Worm (Caenorhabditis elegans) whole organism, young adult: ENCODE measurements around the gene F38A1.8.
A peak's percentile ranks its signal among the peaks of the same experiment; 100 is the strongest.

ENCODE experiments used
- C06A6.2 ChIP-seq: fragments of 200-800 bp; sonication (Bioruptor generic); conservative IDR thresholded peaks from 2 replicates; pipeline ENCODE4 v1.3.6; 2022; ENCODE audit warnings: missing genetic modification characterization, missing compliant biosample characterization
- D2030.7 ChIP-seq: fragments of 200-800 bp; sonication (Bioruptor generic); IDR thresholded peaks from 2 replicates; pipeline ENCODE4 v1.3.6; 2022; ENCODE audit warnings: missing genetic modification reagents, missing genetic modification characterization, missing compliant biosample characterization
- F22D6.2 ChIP-seq: sonication (generic microtip); optimal IDR thresholded peaks from 2 replicates; lab custom pipeline; 2016; ENCODE audit warnings: mild to moderate bottlenecking, missing genetic modification characterization, missing compliant biosample characterization
- F23B12.7 ChIP-seq: sonication (generic microtip); optimal IDR thresholded peaks from 2 replicates; lab custom pipeline; 2017; ENCODE audit warnings: missing genetic modification characterization, mild to moderate bottlenecking, missing compliant biosample characterization, antibody characterized with exemption, moderate library complexity; ENCODE audit not compliant: insufficient read depth
- F37B4.10 ChIP-seq: fragments of 200-800 bp; sonication (Bioruptor generic); IDR thresholded peaks from 2 replicates; pipeline ENCODE4 v1.3.6; 2022; ENCODE audit warnings: missing genetic modification characterization, missing compliant biosample characterization
- F49E8.2 ChIP-seq: sonication (generic microtip); optimal IDR thresholded peaks from 3 replicates; lab custom pipeline; 2017; ENCODE audit warnings: missing genetic modification characterization, mild to moderate bottlenecking, missing compliant biosample characterization, antibody characterized with exemption, moderate library complexity; ENCODE audit not compliant: insufficient read depth
- F52B5.7 ChIP-seq: sonication (generic microtip); optimal IDR thresholded peaks from 2 replicates; lab custom pipeline; 2016; ENCODE audit warnings: mild to moderate bottlenecking, missing genetic modification characterization, missing compliant biosample characterization
- F57C9.4 ChIP-seq: sonication (generic microtip); optimal IDR thresholded peaks from 2 replicates; lab custom pipeline; 2017; ENCODE audit warnings: mild to moderate bottlenecking, missing genetic modification characterization, missing compliant biosample characterization
- T07F8.4 ChIP-seq: sonication (generic microtip); optimal IDR thresholded peaks from 2 replicates; lab custom pipeline; 2016; ENCODE audit warnings: mild to moderate bottlenecking, missing genetic modification characterization, moderate library complexity, missing compliant biosample characterization
- T26A5.8 ChIP-seq: sonication (generic microtip); optimal IDR thresholded peaks from 2 replicates; lab custom pipeline; 2016; ENCODE audit warnings: missing genetic modification characterization, missing compliant biosample characterization
- Y53F4B.3 ChIP-seq: fragments of 200-800 bp; sonication (Bioruptor generic); IDR thresholded peaks from 2 replicates; pipeline ENCODE4 v1.3.6; 2022; ENCODE audit warnings: missing genetic modification reagents, missing genetic modification characterization, missing compliant biosample characterization
- Y53G8AR.9 ChIP-seq: fragments of 200-800 bp; sonication (Bioruptor generic); conservative IDR thresholded peaks from 2 replicates; pipeline ENCODE4 v1.3.6; 2022; ENCODE audit warnings: missing genetic modification reagents, missing genetic modification characterization, missing compliant biosample characterization
- Y56A3A.18 ChIP-seq: fragments of 200-800 bp; sonication (Bioruptor generic); IDR thresholded peaks from 2 replicates; pipeline ENCODE4 v1.3.6; 2022; ENCODE audit warnings: missing genetic modification reagents, missing genetic modification characterization, missing compliant biosample characterization
- Y67H2A.10 ChIP-seq: fragments of 200-800 bp; sonication (Bioruptor generic); conservative IDR thresholded peaks from 2 replicates; pipeline ENCODE4 v1.3.6; 2022; ENCODE audit warnings: missing genetic modification reagents, missing genetic modification characterization, missing compliant biosample characterization
- aptf-3 ChIP-seq: fragments of 200-800 bp; sonication (Bioruptor generic); IDR thresholded peaks from 2 replicates; pipeline ENCODE4 v1.3.6; 2022; ENCODE audit warnings: missing genetic modification characterization, missing compliant biosample characterization
- athp-1 ChIP-seq: sonication (generic microtip); optimal IDR thresholded peaks from 2 replicates; lab custom pipeline; 2017; ENCODE audit warnings: mild to moderate bottlenecking, missing genetic modification characterization, missing compliant biosample characterization
- attf-3 ChIP-seq: fragments of 200-800 bp; sonication (Bioruptor generic); conservative IDR thresholded peaks from 2 replicates; pipeline ENCODE4 v1.3.6; 2022; ENCODE audit warnings: missing genetic modification reagents, missing genetic modification characterization, missing compliant biosample characterization
- attf-6 ChIP-seq: fragments of 200-800 bp; sonication (Bioruptor generic); IDR thresholded peaks from 2 replicates; pipeline ENCODE4 v1.3.6; 2022; ENCODE audit warnings: missing genetic modification reagents, missing genetic modification characterization, missing compliant biosample characterization
- bed-1 ChIP-seq: fragments of 200-800 bp; sonication (Bioruptor generic); IDR thresholded peaks from 2 replicates; pipeline ENCODE4 v1.3.6; 2022; ENCODE audit warnings: missing genetic modification reagents, missing genetic modification characterization, missing compliant biosample characterization
- cebp-2 ChIP-seq: fragments of 200-800 bp; sonication (Bioruptor generic); IDR thresholded peaks from 2 replicates; pipeline ENCODE4 v1.3.6; 2022; ENCODE audit warnings: missing genetic modification characterization, missing compliant biosample characterization
- chd-7 ChIP-seq: sonication (generic microtip); optimal IDR thresholded peaks from 2 replicates; lab custom pipeline; 2016; ENCODE audit warnings: mild to moderate bottlenecking, missing genetic modification characterization, moderate library complexity, missing compliant biosample characterization
- die-1 ChIP-seq: sonication (generic microtip); optimal IDR thresholded peaks from 2 replicates; lab custom pipeline; 2016; ENCODE audit warnings: missing genotype, mild to moderate bottlenecking, missing genetic modification characterization, missing compliant biosample characterization
- dox-1 ChIP-seq: fragments of 200-800 bp; sonication (Bioruptor generic); IDR thresholded peaks from 2 replicates; pipeline ENCODE4 v1.3.6; 2022; ENCODE audit warnings: missing genetic modification reagents, missing genetic modification characterization, missing compliant biosample characterization
- egl-18 ChIP-seq: fragments of 200-800 bp; sonication (Bioruptor generic); IDR thresholded peaks from 2 replicates; pipeline ENCODE4 v1.3.6; 2022; ENCODE audit warnings: missing genetic modification reagents, missing genetic modification characterization, missing compliant biosample characterization
- ekl-4 ChIP-seq: fragments of 200-800 bp; sonication (Bioruptor generic); IDR thresholded peaks from 2 replicates; pipeline ENCODE4 v1.3.6; 2022; ENCODE audit warnings: missing genetic modification reagents, missing genetic modification characterization, missing compliant biosample characterization
- hlh-26 ChIP-seq: fragments of 200-800 bp; sonication (Bioruptor generic); conservative IDR thresholded peaks from 2 replicates; pipeline ENCODE4 v1.3.6; 2022; ENCODE audit warnings: missing genetic modification reagents, missing genetic modification characterization, missing compliant biosample characterization
- lag-1 ChIP-seq: fragments of 200-800 bp; sonication (Bioruptor generic); IDR thresholded peaks from 2 replicates; pipeline ENCODE4 v1.3.6; 2022; ENCODE audit warnings: missing genetic modification reagents, missing genetic modification characterization, missing compliant biosample characterization
- lin-40 ChIP-seq: sonication (generic microtip); optimal IDR thresholded peaks from 2 replicates; lab custom pipeline; 2016; ENCODE audit warnings: missing genetic modification characterization, mild to moderate bottlenecking, missing compliant biosample characterization, missing genotype, missing genetic modification reagents
- lin-54 ChIP-seq: fragments of 200-800 bp; sonication (Bioruptor generic); optimal IDR thresholded peaks from 2 replicates; lab custom pipeline; 2018; ENCODE audit warnings: mild to moderate bottlenecking, missing genetic modification characterization, missing compliant biosample characterization
- lsy-27 ChIP-seq: sonication (generic microtip); optimal IDR thresholded peaks from 2 replicates; lab custom pipeline; 2017; ENCODE audit warnings: missing genetic modification characterization, mild to moderate bottlenecking, missing compliant biosample characterization, antibody characterized with exemption, missing genotype, borderline replicate concordance; ENCODE audit not compliant: insufficient read depth
- mcd-1 ChIP-seq: fragments of 200-800 bp; sonication (Bioruptor generic); IDR thresholded peaks from 2 replicates; pipeline ENCODE4 v1.3.6; 2022; ENCODE audit warnings: missing genetic modification reagents, missing genetic modification characterization, missing compliant biosample characterization
- mxl-1 ChIP-seq: sonication (generic microtip); optimal IDR thresholded peaks from 2 replicates; lab custom pipeline; 2016; ENCODE audit warnings: missing genetic modification characterization, missing compliant biosample characterization
- nfya-1 ChIP-seq: sonication (generic microtip); optimal IDR thresholded peaks from 2 replicates; lab custom pipeline; 2017; ENCODE audit warnings: antibody characterized with exemption, missing compliant biosample characterization, missing genetic modification characterization, borderline replicate concordance; ENCODE audit not compliant: insufficient read depth
- nfyb-1 ChIP-seq: fragments of 200-800 bp; sonication (Bioruptor generic); IDR thresholded peaks from 2 replicates; pipeline ENCODE4 v1.3.6; 2022; ENCODE audit warnings: missing genetic modification reagents, missing genetic modification characterization, missing compliant biosample characterization
- nhr-120 ChIP-seq: fragments of 200-800 bp; sonication (Bioruptor generic); IDR thresholded peaks from 2 replicates; pipeline ENCODE4 v1.3.6; 2022; ENCODE audit warnings: missing genetic modification characterization, missing compliant biosample characterization
- rcor-1 ChIP-seq: fragments of 200-800 bp; sonication (Bioruptor generic); IDR thresholded peaks from 2 replicates; pipeline ENCODE4 v1.3.6; 2022; ENCODE audit warnings: missing genetic modification reagents, missing genetic modification characterization, missing compliant biosample characterization
- sdz-38 ChIP-seq: sonication (generic microtip); optimal IDR thresholded peaks from 2 replicates; lab custom pipeline; 2016; ENCODE audit warnings: missing genotype, missing genetic modification characterization, missing compliant biosample characterization
- sea-2 ChIP-seq: fragments of 200-800 bp; sonication (Bioruptor generic); IDR thresholded peaks from 2 replicates; pipeline ENCODE4 v1.3.6; 2022; ENCODE audit warnings: missing genetic modification characterization, missing compliant biosample characterization
- snpc-1.3 ChIP-seq: sonication (generic microtip); optimal IDR thresholded peaks from 2 replicates; lab custom pipeline; 2017; ENCODE audit warnings: missing genetic modification characterization, mild to moderate bottlenecking, missing compliant biosample characterization, antibody characterized with exemption, moderate library complexity, missing genotype, missing genetic modification reagents; ENCODE audit not compliant: insufficient read depth
- somi-1 ChIP-seq: fragments of 200-800 bp; sonication (Bioruptor generic); optimal IDR thresholded peaks from 2 replicates; lab custom pipeline; 2018; ENCODE audit warnings: mild to moderate bottlenecking, missing genetic modification characterization, missing compliant biosample characterization
- sptf-2 ChIP-seq: fragments of 200-800 bp; sonication (Bioruptor generic); optimal IDR thresholded peaks from 2 replicates; lab custom pipeline; 2018; ENCODE audit warnings: mild to moderate bottlenecking, missing genetic modification characterization, missing compliant biosample characterization
- tbp1 ChIP-seq: fragments of 200-800 bp; sonication (Bioruptor generic); optimal IDR thresholded peaks from 2 replicates; lab custom pipeline; 2018; ENCODE audit warnings: mild to moderate bottlenecking, missing genetic modification characterization, missing compliant biosample characterization
- tlf-1 ChIP-seq: fragments of 200-800 bp; sonication (Bioruptor generic); optimal IDR thresholded peaks from 2 replicates; lab custom pipeline; 2018; ENCODE audit warnings: mild to moderate bottlenecking, missing genetic modification characterization, missing compliant biosample characterization
- xnd-1 ChIP-seq: sonication (generic microtip); optimal IDR thresholded peaks from 2 replicates; lab custom pipeline; 2016; ENCODE audit warnings: missing genotype, missing genetic modification reagents, missing genetic modification characterization, missing compliant biosample characterization
- zfh-2 ChIP-seq: fragments of 200-800 bp; sonication (Bioruptor generic); conservative IDR thresholded peaks from 2 replicates; pipeline ENCODE4 v1.3.6; 2022; ENCODE audit warnings: missing genetic modification reagents, missing genetic modification characterization, missing compliant biosample characterization
- ztf-22 ChIP-seq: fragments of 200-800 bp; sonication (Bioruptor generic); optimal IDR thresholded peaks from 2 replicates; lab custom pipeline; 2018; ENCODE audit warnings: mild to moderate bottlenecking, missing genetic modification characterization, moderate library complexity, missing compliant biosample characterization
- ztf-25 ChIP-seq: fragments of 200-800 bp; sonication (Bioruptor generic); IDR thresholded peaks from 2 replicates; pipeline ENCODE4 v1.3.6; 2022; ENCODE audit warnings: missing genetic modification reagents, missing genetic modification characterization, missing compliant biosample characterization
- ztf-28 ChIP-seq: fragments of 200-800 bp; sonication (Bioruptor generic); IDR thresholded peaks from 2 replicates; pipeline ENCODE4 v1.3.6; 2022; ENCODE audit warnings: missing genetic modification reagents, missing genetic modification characterization, missing compliant biosample characterization
- ztf-3 ChIP-seq: fragments of 200-800 bp; sonication (Bioruptor generic); optimal IDR thresholded peaks from 2 replicates; lab custom pipeline; 2018; ENCODE audit warnings: mild to moderate bottlenecking, missing genetic modification characterization, missing compliant biosample characterization

The F38A1.8 gene

ce11 chrIV:1274583-1274982 is 34.9 kb upstream of the F38A1.8 start, which contains the start of gene C09E9.1 (continued):
- peak; percentile 37 for TF ChIP-seq F49E8.2
- no peak for TF ChIP-seq snpc-1.3 (tag; lab: Kevin White, UChicago)
- peak; percentile 53 for TF ChIP-seq attf-3 (GFP tag; lab: Robert Waterston, UW)
- TF ChIP-seq Y56A3A.18: no peak
- TF ChIP-seq chd-7 (tag; lab: Kevin White, UChicago): no peak
- no peak for TF ChIP-seq nhr-120
- no peak for TF ChIP-seq tbp1 (GFP tag; lab: Kevin White, UChicago)
- TF ChIP-seq lin-54 (GFP tag; lab: Kevin White, UChicago): peak; percentile 79
- no peak for TF ChIP-seq cebp-2
- TF ChIP-seq die-1 (tag; lab: Kevin White, UChicago): no peak
- no peak for TF ChIP-seq ztf-28 (GFP tag; lab: Robert Waterston, UW)
- TF ChIP-seq dox-1: peak; percentile 80
- TF ChIP-seq sdz-38 (tag; lab: Kevin White, UChicago): no peak
- TF ChIP-seq T26A5.8 (tag; lab: Kevin White, UChicago): no peak
- no peak for TF ChIP-seq ztf-3 (GFP tag; lab: Kevin White, UChicago)
- TF ChIP-seq xnd-1 (tag; lab: Kevin White, UChicago): no peak
- TF ChIP-seq tlf-1: no peak
- no peak for TF ChIP-seq Y67H2A.10 (GFP tag; lab: Robert Waterston, UW)
- TF ChIP-seq athp-1 (tag; lab: Kevin White, UChicago): no peak
- no peak for TF ChIP-seq T07F8.4 (tag; lab: Kevin White, UChicago)
- TF ChIP-seq Y53G8AR.9 (GFP tag; lab: Robert Waterston, UW): 0 out of 2 replicates have a peak, but pooled peaks have one; percentile 25
- TF ChIP-seq aptf-3 (GFP tag; lab: Robert Waterston, UW): no peak
- peak; percentile 61 for TF ChIP-seq ekl-4
- TF ChIP-seq D2030.7 (GFP tag; lab: Robert Waterston, UW): peak; percentile 49
- no peak for TF ChIP-seq lsy-27 (tag; lab: Kevin White, UChicago)
- no peak for TF ChIP-seq mxl-1
- TF ChIP-seq C06A6.2 (GFP tag; lab: Robert Waterston, UW): no peak; the same call in 1 of the 2 replicates
- TF ChIP-seq Y53F4B.3 (GFP tag; lab: Robert Waterston, UW): no peak
- no peak for TF ChIP-seq F52B5.7
- no peak for TF ChIP-seq attf-6
- TF ChIP-seq mcd-1 (GFP tag; lab: Robert Waterston, UW): peak; percentile 72
- no peak for TF ChIP-seq lin-40 (tag; lab: Kevin White, UChicago)
- no peak for TF ChIP-seq F57C9.4 (tag; lab: Kevin White, UChicago)
- TF ChIP-seq F37B4.10: no peak
- TF ChIP-seq ztf-22: no peak
- no peak for TF ChIP-seq rcor-1 (GFP tag; lab: Robert Waterston, UW)
- TF ChIP-seq F23B12.7 (tag; lab: Kevin White, UChicago): peak; percentile 19
- TF ChIP-seq F22D6.2: no peak
- no peak for TF ChIP-seq hlh-26 (GFP tag; lab: Robert Waterston, UW)
- TF ChIP-seq zfh-2 (GFP tag; lab: Robert Waterston, UW): peak; percentile 88
- no peak for TF ChIP-seq bed-1 (GFP tag; lab: Robert Waterston, UW)
- no peak for TF ChIP-seq sptf-2 (GFP tag; lab: Kevin White, UChicago)
- TF ChIP-seq ztf-25 (GFP tag; lab: Robert Waterston, UW): no peak
- TF ChIP-seq nfya-1: no peak
- TF ChIP-seq somi-1 (GFP tag; lab: Kevin White, UChicago): no peak
- no peak for TF ChIP-seq lag-1 (GFP tag; lab: Robert Waterston, UW)
- 0 out of 2 replicates have a peak, but pooled peaks have one; percentile 24 for TF ChIP-seq nfyb-1 (GFP tag; lab: Robert Waterston, UW)
- TF ChIP-seq egl-18: no peak
- no peak for TF ChIP-seq sea-2 (GFP tag; lab: Robert Waterston, UW)
